Fruit fly (Drosophila melanogaster): ENCODE results near the gene Ugt35C1.

DNA sequence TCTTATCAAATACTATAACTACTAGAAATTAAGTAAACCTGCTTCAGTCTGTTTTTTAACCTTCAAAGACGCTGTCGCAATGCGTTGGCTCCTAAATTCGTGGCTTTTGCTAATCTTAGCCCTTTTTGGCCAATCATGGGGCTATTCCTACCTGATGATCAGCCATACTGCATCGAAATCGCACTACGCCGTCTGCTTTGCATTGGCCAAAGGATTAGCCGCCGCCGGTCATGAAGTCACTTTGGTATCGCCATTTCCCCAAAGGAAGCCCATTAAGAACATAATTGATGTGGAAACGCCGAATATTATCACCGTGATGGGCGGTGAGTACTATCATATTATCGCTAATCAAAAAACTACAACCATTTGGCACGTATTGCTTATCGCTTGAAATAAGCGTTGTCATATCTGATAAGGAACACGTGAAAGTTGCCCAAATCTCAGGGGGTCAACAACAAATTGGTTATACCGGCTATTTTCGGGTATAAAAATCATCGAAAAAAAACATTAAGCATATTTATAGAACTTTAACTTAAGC lies 26.5 kb upstream of the Ugt35C1 start, which contains the start of gene Ugt302E1:
- no peak for TF ChIP-seq Mad (GFP tag; optimal IDR thresholded peaks at IDR 0.05)
- TF ChIP-seq Dfd (GFP tag; optimal IDR thresholded peaks at IDR 0.05), result no peak
- TF ChIP-seq amos (GFP tag; IDR thresholded peaks at IDR 0.05; ENCODE audit: partially characterized antibody), result no peak
- TF ChIP-seq schlank (tag; optimal IDR thresholded peaks at IDR 0.05), result no peak
- TF ChIP-seq ATbp (GFP tag; optimal IDR thresholded peaks at IDR 0.05), result no peak
- no peak for TF ChIP-seq CG33213 (GFP tag; optimal IDR thresholded peaks at IDR 0.05)
- TF ChIP-seq CG7357 (GFP tag; IDR thresholded peaks at IDR 0.05), result no peak
- TF ChIP-seq insv (GFP tag; optimal IDR thresholded peaks at IDR 0.05), result no peak
- TF ChIP-seq zfh1 (GFP tag; IDR thresholded peaks at IDR 0.05), result no peak
- TF ChIP-seq Poxn (GFP tag; IDR thresholded peaks at IDR 0.05), result no peak
- TF ChIP-seq onecut (GFP tag; IDR thresholded peaks at IDR 0.05), result no peak
- no peak for TF ChIP-seq H15 (GFP tag; IDR thresholded peaks at IDR 0.05)
- peak; percentile 86 for TF ChIP-seq cwo (GFP tag; optimal IDR thresholded peaks at IDR 0.05)
- no peak for TF ChIP-seq nerfin-2 (GFP tag; IDR thresholded peaks at IDR 0.05; ENCODE audit: partially characterized antibody)
